Fruit fly (Drosophila melanogaster): Measurements from ENCODE around the gene Ugt36E1.

DNA sequence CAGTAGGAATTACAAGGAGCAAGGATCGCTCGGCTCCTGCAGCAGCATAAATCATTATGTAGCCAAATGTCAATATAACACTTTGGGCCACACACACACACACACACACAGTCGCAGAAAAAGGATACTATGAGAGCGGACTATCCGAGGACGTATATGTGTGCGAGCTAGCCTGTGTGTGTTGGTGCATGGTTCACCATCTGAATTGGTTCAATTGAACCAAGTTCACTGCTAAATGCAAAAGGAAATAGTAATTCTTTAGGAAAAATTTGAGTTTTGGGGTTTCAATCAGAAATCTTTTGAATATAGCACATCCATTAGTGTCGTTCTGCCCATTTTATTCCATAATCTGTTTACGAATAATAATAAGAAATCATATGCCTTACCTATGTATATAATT, 19.6 kb downstream of the Ugt36E1 start:
- TF ChIP-seq fru (GFP tag; optimal IDR thresholded peaks at IDR 0.05) = no peak
- TF ChIP-seq pan (optimal IDR thresholded peaks at IDR 0.05) = no peak
- no peak for TF ChIP-seq br (GFP tag; optimal IDR thresholded peaks at IDR 0.05)
- TF ChIP-seq h (GFP tag; optimal IDR thresholded peaks at IDR 0.05) = no peak
- TF ChIP-seq jim (GFP tag; optimal IDR thresholded peaks at IDR 0.05) = no peak
- no peak for TF ChIP-seq dl (GFP tag; optimal IDR thresholded peaks at IDR 0.05; ENCODE audit: insufficient read depth in 1 of 2, partially characterized antibody in 2 of 2)
- no peak for TF ChIP-seq N (GFP tag; optimal IDR thresholded peaks at IDR 0.05)
- TF ChIP-seq Dfd (GFP tag; optimal IDR thresholded peaks at IDR 0.05) = no peak
- TF ChIP-seq lola (GFP tag; optimal IDR thresholded peaks at IDR 0.05) = no peak
- no peak for TF ChIP-seq CrebA (GFP tag; optimal IDR thresholded peaks at IDR 0.05; ENCODE audit: borderline replicate concordance)

Measured in whole organism, wandering third instar larva.